Worm (Caenorhabditis elegans): ENCODE measurements around the gene mrps-9.

DNA sequence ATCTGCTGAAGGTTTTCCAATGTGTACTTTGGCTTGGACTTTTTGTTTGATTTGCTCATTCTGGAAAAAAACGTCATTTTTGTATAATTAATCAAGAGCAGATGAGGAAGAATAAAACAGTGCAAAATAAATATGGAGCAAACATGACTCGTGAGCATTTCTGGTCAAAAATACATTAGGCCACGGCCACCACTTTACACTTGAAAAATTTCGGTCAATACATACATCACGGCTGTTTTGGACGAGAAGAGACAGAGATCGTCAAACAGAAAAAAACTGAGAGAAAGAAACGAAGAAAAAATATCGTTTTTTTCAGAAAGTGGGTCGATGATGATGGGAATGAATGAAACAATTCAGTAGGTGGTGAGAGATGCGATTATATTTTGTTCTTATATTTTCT, 2.4 kb downstream of the mrps-9 start, which contains the start of the genes F09G8.7 and crn-7:
- TF ChIP-seq cog-1 (tag; optimal IDR thresholded peaks at IDR 0.05) = no peak
- TF ChIP-seq flt-1 (GFP tag; IDR thresholded peaks at IDR 0.05) = no peak
- TF ChIP-seq ztf-23 (GFP tag; IDR thresholded peaks at IDR 0.05) = no peak
- TF ChIP-seq klf-2 (GFP tag; conservative IDR thresholded peaks at IDR 0.05) = no peak
- no peak for TF ChIP-seq tab-1 (GFP tag; IDR thresholded peaks at IDR 0.05)
- TF ChIP-seq ref-1 (GFP tag; conservative IDR thresholded peaks at IDR 0.05) = no peak
- no peak for TF ChIP-seq med-1 (GFP tag; optimal IDR thresholded peaks at IDR 0.05; ENCODE audit: insufficient read depth)
- TF ChIP-seq T22C8.4 (GFP tag; IDR thresholded peaks at IDR 0.05) = no peak
- TF ChIP-seq ztf-29 (GFP tag; IDR thresholded peaks at IDR 0.05) = no peak

All from whole organism, midembryonic.